Fruit fly (Drosophila melanogaster) Kc167 (cell line): ENCODE data around the gene CG5641.

ENCODE experiments used
- Sin3A ChIP-seq: fragments of >200 bp; optimal IDR thresholded peaks from 2 replicates; lab custom pipeline; 2018; ENCODE audit warnings: missing external identifiers
- psq ChIP-seq: fragments of >200 bp; optimal IDR thresholded peaks from 2 replicates; lab custom pipeline; 2017; ENCODE audit warnings: missing external identifiers

- TF ChIP-seq Sin3A (lab: Kevin White, UChicago) (no peak), psq (lab: Kevin White, UChicago) (no peak)
Observed at dm6 chr3R:12448344-12448743, 19.3 kb upstream of the CG5641 start.
